Fruit fly (Drosophila melanogaster): ENCODE results near the gene CG6293.

Gene CG6293

DNA sequence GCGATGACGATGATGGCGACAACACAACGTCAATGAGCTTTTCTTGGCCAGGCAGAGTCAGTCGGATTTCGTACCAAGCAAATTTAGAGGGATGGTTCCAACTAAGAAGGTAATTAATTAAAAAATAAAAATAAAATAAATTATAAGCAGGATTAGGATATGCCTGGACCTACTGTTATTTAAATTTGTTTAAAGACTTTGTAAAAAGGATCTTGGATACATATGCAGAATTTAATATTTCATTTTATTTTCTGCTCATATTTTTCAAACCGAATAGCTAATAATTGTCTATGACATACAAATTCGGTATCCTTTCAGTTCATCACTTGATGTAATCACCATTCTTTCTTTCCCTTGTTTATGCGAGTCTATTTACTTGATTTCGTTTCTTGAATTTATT lies 36.6 kb downstream of the CG6293 start:
- TF ChIP-seq CG2712 (tag; optimal IDR thresholded peaks at IDR 0.05) (peak; percentile 0), btn (GFP tag; optimal IDR thresholded peaks at IDR 0.05) (no peak), CG13424 (tag; optimal IDR thresholded peaks at IDR 0.05) (peak; percentile 51), H2.0 (GFP tag; IDR thresholded peaks at IDR 0.05) (no peak), Awh (GFP tag; IDR thresholded peaks at IDR 0.05) (no peak), ATbp (GFP tag; optimal IDR thresholded peaks at IDR 0.05) (peak; percentile 9), CG8388 (GFP tag; optimal IDR thresholded peaks at IDR 0.05) (peak; percentile 8), Hr3 (GFP tag; optimal IDR thresholded peaks at IDR 0.05) (peak; percentile 12), p53 (GFP tag; optimal IDR thresholded peaks at IDR 0.05) (no peak), CG17359 (tag; optimal IDR thresholded peaks at IDR 0.05) (peak; percentile 7), Hr51 (GFP tag; optimal IDR thresholded peaks at IDR 0.05) (peak in 1 of 2 experiments; percentile 71), CG12155 (GFP tag; optimal IDR thresholded peaks at IDR 0.05) (no peak), stwl (tag; optimal IDR thresholded peaks at IDR 0.05) (no peak), CG7357 (GFP tag; IDR thresholded peaks at IDR 0.05) (0 out of 3 replicates have a peak, but pooled peaks have one; percentile 5), Xbp1 (GFP tag; optimal IDR thresholded peaks at IDR 0.05) (peak; percentile 19), unpg (GFP tag; optimal IDR thresholded peaks at IDR 0.05) (peak; percentile 7), vvl (GFP tag; IDR thresholded peaks at IDR 0.05) (no peak), CG17385 (GFP tag; optimal IDR thresholded peaks at IDR 0.05) (peak; percentile 29), CG12659 (GFP tag; optimal IDR thresholded peaks at IDR 0.05) (peak; percentile 12), PHDP (tag; optimal IDR thresholded peaks at IDR 0.05) (peak; percentile 16), Ssrp (tag; optimal IDR thresholded peaks at IDR 0.05) (peak; percentile 41), dysf (GFP tag; IDR thresholded peaks at IDR 0.05) (peak; percentile 19; the same call in 1 of the 3 replicates), cg (GFP tag; optimal IDR thresholded peaks at IDR 0.05) (no peak), CG12391 (tag; optimal IDR thresholded peaks at IDR 0.05) (peak; percentile 42), dimm (GFP tag; IDR thresholded peaks at IDR 0.05) (no peak), CoRest (tag; optimal IDR thresholded peaks at IDR 0.05) (peak; percentile 38), Dp (GFP tag; optimal IDR thresholded peaks at IDR 0.05) (no peak), mirr (GFP tag; optimal IDR thresholded peaks at IDR 0.05) (no peak), Oli (tag; optimal IDR thresholded peaks at IDR 0.05) (peak; percentile 58), Eip74EF (GFP tag; optimal IDR thresholded peaks at IDR 0.05) (peak in 1 of 2 experiments; percentile 15), esg (GFP tag; conservative IDR thresholded peaks at IDR 0.05) (0 out of 2 replicates have a peak, but pooled peaks have one; percentile 14), Sox102F (GFP tag; optimal IDR thresholded peaks at IDR 0.05) (peak; percentile 72), CG11085 (GFP tag; IDR thresholded peaks at IDR 0.05) (no peak), row (GFP tag; IDR thresholded peaks at IDR 0.05) (peak; percentile 40), CG7839 (tag; optimal IDR thresholded peaks at IDR 0.05) (peak; percentile 27), dati (GFP tag; IDR thresholded peaks at IDR 0.05) (no peak), CG14965 (GFP tag; optimal IDR thresholded peaks at IDR 0.05; ENCODE audit: borderline replicate concordance) (no peak), bsh (GFP tag; optimal IDR thresholded peaks at IDR 0.05) (peak in 1 of 2 experiments; percentile 10), Sox100B (GFP tag; optimal IDR thresholded peaks at IDR 0.05) (peak; percentile 4), CG13775 (GFP tag; optimal IDR thresholded peaks at IDR 0.05) (no peak), gem (tag; optimal IDR thresholded peaks at IDR 0.05) (peak; percentile 55), CG2202 (tag; optimal IDR thresholded peaks at IDR 0.05) (no peak), az2 (GFP tag; optimal IDR thresholded peaks at IDR 0.05) (no peak), grau (tag; optimal IDR thresholded peaks at IDR 0.05) (peak; percentile 42), CG10209 (GFP tag; optimal IDR thresholded peaks at IDR 0.05) (peak; percentile 23), CG11504 (tag; optimal IDR thresholded peaks at IDR 0.05) (peak; percentile 6), fd3F (GFP tag; optimal IDR thresholded peaks at IDR 0.05) (peak; percentile 9), nmo (GFP tag; optimal IDR thresholded peaks at IDR 0.05) (peak; percentile 46), dmrt99B (tag; optimal IDR thresholded peaks at IDR 0.05) (peak; percentile 10)

All from whole organism, embryonic.